1 fruit fly cellular context compared by ENCODE assay signal in the genomic region with DNA sequence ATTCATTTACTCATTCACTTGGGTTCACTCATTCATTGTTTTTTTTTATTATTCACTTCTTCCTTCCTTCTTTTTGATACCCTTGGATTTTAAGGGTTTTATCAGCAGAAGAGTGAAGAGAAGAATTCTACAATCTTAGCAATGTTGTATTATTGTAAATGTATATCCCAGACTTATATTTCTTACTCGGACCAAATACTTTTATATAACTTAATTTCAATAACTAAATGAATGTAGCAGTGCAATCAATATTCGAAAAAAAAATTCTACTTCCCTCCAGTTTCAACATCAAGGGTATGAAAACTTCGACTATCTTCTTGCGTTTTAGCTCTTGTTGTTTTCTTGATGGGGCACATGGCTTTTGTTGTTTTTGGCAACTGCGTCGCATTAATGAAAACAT.
A peak's percentile ranks its signal among the peaks of the same experiment; 100 is the strongest.
TF ChIP-seq lines count a peak whose summit lies in the region.

No protein-coding gene starts in this region.

TF ChIP-seq in whole organism, embryonic, 481 proteins besides CTCF, POLR2A, EP300 and RAD21 (continued from another document):
- no peak for TF ChIP-seq D (optimal IDR thresholded peaks at IDR 0.05; lab: Kevin White, UChicago)
- TF ChIP-seq D (GFP tag; optimal IDR thresholded peaks at IDR 0.05; lab: Kevin White, UChicago): no peak
- TF ChIP-seq dmrt99B (tag; optimal IDR thresholded peaks at IDR 0.05; lab: Kevin White, UChicago): peak; percentile 29
